Worm (Caenorhabditis elegans) whole organism, young adult: ENCODE results near the gene pkhm-2.

ENCODE experiments used
- B0019.2 ChIP-seq: fragments of 200-800 bp; sonication (Bioruptor generic); conservative IDR thresholded peaks from 2 replicates; pipeline ENCODE4 v1.3.6; 2022; ENCODE audit warnings: missing genetic modification reagents, missing genetic modification characterization, missing compliant biosample characterization
- B0035.1 ChIP-seq: sonication (generic microtip); optimal IDR thresholded peaks from 2 replicates; lab custom pipeline; 2016; ENCODE audit warnings: missing genetic modification characterization, mild to moderate bottlenecking, missing compliant biosample characterization, missing genotype, missing genetic modification reagents
- B0261.1 ChIP-seq: sonication (generic microtip); optimal IDR thresholded peaks from 2 replicates; lab custom pipeline; 2016; ENCODE audit warnings: mild to moderate bottlenecking, missing genetic modification characterization, moderate library complexity, missing compliant biosample characterization
- C17E4.6 ChIP-seq: fragments of 200-800 bp; sonication (Bioruptor generic); IDR thresholded peaks from 2 replicates; pipeline ENCODE4 v1.3.6; 2022; ENCODE audit warnings: missing genetic modification reagents, missing genetic modification characterization, missing compliant biosample characterization
- D2030.7 ChIP-seq: fragments of 200-800 bp; sonication (Bioruptor generic); IDR thresholded peaks from 2 replicates; pipeline ENCODE4 v1.3.6; 2022; ENCODE audit warnings: missing genetic modification reagents, missing genetic modification characterization, missing compliant biosample characterization
- F10E7.11 ChIP-seq: sonication (generic microtip); optimal IDR thresholded peaks from 2 replicates; lab custom pipeline; 2017; ENCODE audit warnings: mild to moderate bottlenecking, missing genetic modification characterization, moderate library complexity, missing compliant biosample characterization
- F33H1.4 ChIP-seq: fragments of 200-800 bp; sonication (Bioruptor generic); IDR thresholded peaks from 2 replicates; pipeline ENCODE4 v1.3.6; 2022; ENCODE audit warnings: missing genetic modification reagents, missing genetic modification characterization, missing compliant biosample characterization
- F37B4.10 ChIP-seq: fragments of 200-800 bp; sonication (Bioruptor generic); IDR thresholded peaks from 2 replicates; pipeline ENCODE4 v1.3.6; 2022; ENCODE audit warnings: missing genetic modification characterization, missing compliant biosample characterization
- F52B5.7 ChIP-seq: sonication (generic microtip); optimal IDR thresholded peaks from 2 replicates; lab custom pipeline; 2016; ENCODE audit warnings: mild to moderate bottlenecking, missing genetic modification characterization, missing compliant biosample characterization
- F55B11.4 ChIP-seq: sonication (generic microtip); optimal IDR thresholded peaks from 2 replicates; lab custom pipeline; 2016; ENCODE audit warnings: missing compliant biosample characterization, missing genetic modification characterization, borderline replicate concordance; ENCODE audit not compliant: insufficient read depth
- K12H6.12 ChIP-seq: fragments of 200-800 bp; sonication (Bioruptor generic); optimal IDR thresholded peaks from 2 replicates; lab custom pipeline; 2018; ENCODE audit warnings: mild to moderate bottlenecking, missing genetic modification characterization, missing compliant biosample characterization
- Y53G8AR.9 ChIP-seq: fragments of 200-800 bp; sonication (Bioruptor generic); conservative IDR thresholded peaks from 2 replicates; pipeline ENCODE4 v1.3.6; 2022; ENCODE audit warnings: missing genetic modification reagents, missing genetic modification characterization, missing compliant biosample characterization
- Y79H2A.3 ChIP-seq: fragments of 200-800 bp; sonication (Bioruptor generic); conservative IDR thresholded peaks from 2 replicates; pipeline ENCODE4 v1.3.6; 2022; ENCODE audit warnings: missing genetic modification reagents, missing genetic modification characterization, missing compliant biosample characterization
- attf-5 ChIP-seq: fragments of 200-800 bp; sonication (Bioruptor generic); optimal IDR thresholded peaks from 2 replicates; lab custom pipeline; 2018; ENCODE audit warnings: mild to moderate bottlenecking, missing genetic modification characterization, missing compliant biosample characterization
- attf-6 ChIP-seq: fragments of 200-800 bp; sonication (Bioruptor generic); IDR thresholded peaks from 2 replicates; pipeline ENCODE4 v1.3.6; 2022; ENCODE audit warnings: missing genetic modification reagents, missing genetic modification characterization, missing compliant biosample characterization
- cebp-1 ChIP-seq, 2 experiments: fragments of 200-800 bp in 1 of 2; sonication (Bioruptor generic) in 1 of 2; sonication (generic microtip) in 1 of 2; IDR thresholded peaks in 1 of 2; optimal IDR thresholded peaks in 1 of 2; 2 replicates each; pipeline versions ENCODE4 v1.3.6 to Lab custom; 2017 to 2022; ENCODE audit warnings: missing compliant biosample characterization in 2 of 2, missing genetic modification characterization in 2 of 2, mild to moderate bottlenecking in 1 of 2, missing genetic modification reagents in 1 of 2, moderate library complexity in 1 of 2
- ceh-91 ChIP-seq: fragments of 200-800 bp; sonication (Bioruptor generic); IDR thresholded peaks from 2 replicates; pipeline ENCODE4 v1.3.6; 2022; ENCODE audit warnings: missing genetic modification reagents, missing genetic modification characterization, missing compliant biosample characterization
- chd-7 ChIP-seq: sonication (generic microtip); optimal IDR thresholded peaks from 2 replicates; lab custom pipeline; 2016; ENCODE audit warnings: mild to moderate bottlenecking, missing genetic modification characterization, moderate library complexity, missing compliant biosample characterization
- dox-1 ChIP-seq: fragments of 200-800 bp; sonication (Bioruptor generic); IDR thresholded peaks from 2 replicates; pipeline ENCODE4 v1.3.6; 2022; ENCODE audit warnings: missing genetic modification reagents, missing genetic modification characterization, missing compliant biosample characterization
- egl-18 ChIP-seq: fragments of 200-800 bp; sonication (Bioruptor generic); IDR thresholded peaks from 2 replicates; pipeline ENCODE4 v1.3.6; 2022; ENCODE audit warnings: missing genetic modification reagents, missing genetic modification characterization, missing compliant biosample characterization
- egl-44 ChIP-seq: fragments of 200-800 bp; sonication (Bioruptor generic); IDR thresholded peaks from 2 replicates; pipeline ENCODE4 v1.3.6; 2022; ENCODE audit warnings: missing genetic modification reagents, missing genetic modification characterization, missing compliant biosample characterization
- him-1 ChIP-seq: sonication (generic microtip); optimal IDR thresholded peaks from 2 replicates; lab custom pipeline; 2016; ENCODE audit warnings: missing genotype, missing genetic modification reagents, missing genetic modification characterization, missing compliant biosample characterization
- hlh-12 ChIP-seq: sonication (generic microtip); optimal IDR thresholded peaks from 2 replicates; lab custom pipeline; 2016; ENCODE audit warnings: missing genetic modification characterization, missing compliant biosample characterization
- hlh-26 ChIP-seq: fragments of 200-800 bp; sonication (Bioruptor generic); conservative IDR thresholded peaks from 2 replicates; pipeline ENCODE4 v1.3.6; 2022; ENCODE audit warnings: missing genetic modification reagents, missing genetic modification characterization, missing compliant biosample characterization
- hmg-1.2 ChIP-seq: fragments of 200-800 bp; sonication (Bioruptor generic); IDR thresholded peaks from 2 replicates; pipeline ENCODE4 v1.3.6; 2022; ENCODE audit warnings: missing genetic modification reagents, missing genetic modification characterization, missing compliant biosample characterization
- lin-35 ChIP-seq, 3 experiments: fragments of 150-350 bp in 2 of 3; sonication (generic microtip) in 1 of 3; optimal IDR thresholded peaks; 2 replicates each; lab custom pipeline; 2014 to 2018; ENCODE audit warnings: missing biosample characterization in 3 of 3, missing genetic modification characterization in 3 of 3, missing genetic modification reagents in 3 of 3
- mcd-1 ChIP-seq: fragments of 200-800 bp; sonication (Bioruptor generic); IDR thresholded peaks from 2 replicates; pipeline ENCODE4 v1.3.6; 2022; ENCODE audit warnings: missing genetic modification reagents, missing genetic modification characterization, missing compliant biosample characterization
- mel-28 ChIP-seq: sonication (generic microtip); optimal IDR thresholded peaks from 2 replicates; lab custom pipeline; 2016; ENCODE audit warnings: borderline replicate concordance, mild to moderate bottlenecking, missing genetic modification characterization, missing compliant biosample characterization
- nfyb-1 ChIP-seq: fragments of 200-800 bp; sonication (Bioruptor generic); IDR thresholded peaks from 2 replicates; pipeline ENCODE4 v1.3.6; 2022; ENCODE audit warnings: missing genetic modification reagents, missing genetic modification characterization, missing compliant biosample characterization
- nhr-179 ChIP-seq: sonication (generic microtip); optimal IDR thresholded peaks from 2 replicates; lab custom pipeline; 2016; ENCODE audit warnings: mild to moderate bottlenecking, missing genetic modification characterization, missing compliant biosample characterization
- nhr-27 ChIP-seq: fragments of 200-800 bp; sonication (Bioruptor generic); optimal IDR thresholded peaks from 2 replicates; lab custom pipeline; 2018; ENCODE audit warnings: mild to moderate bottlenecking, missing genetic modification characterization, moderate library complexity, missing compliant biosample characterization
- rcor-1 ChIP-seq: fragments of 200-800 bp; sonication (Bioruptor generic); IDR thresholded peaks from 2 replicates; pipeline ENCODE4 v1.3.6; 2022; ENCODE audit warnings: missing genetic modification reagents, missing genetic modification characterization, missing compliant biosample characterization
- sea-2 ChIP-seq: fragments of 200-800 bp; sonication (Bioruptor generic); IDR thresholded peaks from 2 replicates; pipeline ENCODE4 v1.3.6; 2022; ENCODE audit warnings: missing genetic modification characterization, missing compliant biosample characterization
- snpc-3.4 ChIP-seq: sonication (generic microtip); optimal IDR thresholded peaks from 2 replicates; lab custom pipeline; 2017; ENCODE audit warnings: missing genetic modification characterization, mild to moderate bottlenecking, missing compliant biosample characterization, antibody characterized with exemption, moderate library complexity, missing genotype, missing genetic modification reagents
- sptf-2 ChIP-seq: fragments of 200-800 bp; sonication (Bioruptor generic); optimal IDR thresholded peaks from 2 replicates; lab custom pipeline; 2018; ENCODE audit warnings: mild to moderate bottlenecking, missing genetic modification characterization, missing compliant biosample characterization
- tbx-9 ChIP-seq: sonication (generic microtip); optimal IDR thresholded peaks from 2 replicates; lab custom pipeline; 2016; ENCODE audit warnings: borderline replicate concordance, missing genetic modification characterization, inconsistent platforms, missing compliant biosample characterization
- tlf-1 ChIP-seq: fragments of 200-800 bp; sonication (Bioruptor generic); optimal IDR thresholded peaks from 2 replicates; lab custom pipeline; 2018; ENCODE audit warnings: mild to moderate bottlenecking, missing genetic modification characterization, missing compliant biosample characterization
- unc-130 ChIP-seq: sonication (generic microtip); optimal IDR thresholded peaks from 2 replicates; lab custom pipeline; 2016; ENCODE audit warnings: missing genetic modification reagents, missing genetic modification characterization, missing compliant biosample characterization
- ztf-18 ChIP-seq: sonication (generic microtip); optimal IDR thresholded peaks from 2 replicates; lab custom pipeline; 2016; ENCODE audit warnings: missing genotype, mild to moderate bottlenecking, missing genetic modification characterization, missing compliant biosample characterization
- ztf-26 ChIP-seq: sonication (generic microtip); optimal IDR thresholded peaks from 2 replicates; lab custom pipeline; 2017; ENCODE audit warnings: missing genetic modification characterization, missing compliant biosample characterization

Gene pkhm-2

DNA sequence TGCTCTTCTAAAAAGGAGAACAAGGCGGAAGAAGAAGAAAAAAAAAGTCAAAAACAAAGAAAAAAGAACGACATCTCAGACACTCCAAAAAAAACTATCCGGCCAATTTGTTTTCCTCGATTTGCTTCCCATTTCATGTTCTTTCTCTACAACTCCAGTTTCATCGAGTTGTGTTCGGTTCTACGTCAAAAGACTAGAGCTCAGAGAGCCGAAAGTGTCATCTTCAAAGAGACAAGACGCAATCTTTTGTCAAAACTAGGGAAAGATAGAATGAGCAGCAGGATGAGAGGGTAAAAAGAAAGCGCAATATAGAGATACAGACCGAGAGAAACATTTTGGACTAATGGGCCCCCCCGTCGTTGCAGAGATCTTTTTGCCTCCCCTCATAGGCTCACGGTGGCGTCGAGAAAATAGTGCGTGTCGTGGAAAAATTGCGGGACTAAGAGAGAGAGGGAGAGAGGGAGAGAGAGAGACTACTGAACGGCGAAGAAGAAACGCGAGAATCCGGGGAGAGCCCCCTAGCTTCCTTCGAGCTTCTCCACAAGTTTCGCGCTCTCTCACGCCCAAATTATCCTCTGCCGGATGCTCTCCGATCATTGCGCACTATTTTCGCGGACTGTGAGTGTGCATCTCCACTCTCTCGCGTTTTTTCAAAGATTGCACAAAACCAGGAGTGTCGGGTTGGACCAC, 7.9 kb upstream of the pkhm-2 start (continued):
- TF ChIP-seq F55B11.4 (tag; lab: Kevin White, UChicago) (no peak), F10E7.11 (no peak), K12H6.12 (tag; lab: Kevin White, UChicago) (peak; percentile 41), B0019.2 (GFP tag; lab: Robert Waterston, UW) (no peak), attf-5 (GFP tag; lab: Kevin White, UChicago) (peak; percentile 23), mcd-1 (GFP tag; lab: Robert Waterston, UW) (peak; percentile 24; the same call in 1 of the 2 replicates), rcor-1 (GFP tag; lab: Robert Waterston, UW) (no peak), ztf-18 (tag; lab: Kevin White, UChicago) (no peak), nhr-179 (no peak), F52B5.7 (peak; percentile 40), nfyb-1 (0 out of 2 replicates have a peak, but pooled peaks have one; percentile 19), chd-7 (tag; lab: Kevin White, UChicago) (peak; percentile 20), lin-35 (GFP tag; optimal IDR thresholded peaks at IDR 0.05; lab: Kevin White, UChicago) (peak in 1 of 3 experiments; percentile 43), dox-1 (GFP tag; lab: Robert Waterston, UW) (peak; percentile 32; the same call in 1 of the 2 replicates), F37B4.10 (no peak), cebp-1 (GFP tag; IDR thresholded peaks at IDR 0.05; lab: Robert Waterston, UW) (no peak), cebp-1 (tag; optimal IDR thresholded peaks at IDR 0.05; lab: Kevin White, UChicago) (peak; percentile 68), Y79H2A.3 (GFP tag; lab: Robert Waterston, UW) (no peak), hlh-12 (no peak), C17E4.6 (no peak)

DNA sequence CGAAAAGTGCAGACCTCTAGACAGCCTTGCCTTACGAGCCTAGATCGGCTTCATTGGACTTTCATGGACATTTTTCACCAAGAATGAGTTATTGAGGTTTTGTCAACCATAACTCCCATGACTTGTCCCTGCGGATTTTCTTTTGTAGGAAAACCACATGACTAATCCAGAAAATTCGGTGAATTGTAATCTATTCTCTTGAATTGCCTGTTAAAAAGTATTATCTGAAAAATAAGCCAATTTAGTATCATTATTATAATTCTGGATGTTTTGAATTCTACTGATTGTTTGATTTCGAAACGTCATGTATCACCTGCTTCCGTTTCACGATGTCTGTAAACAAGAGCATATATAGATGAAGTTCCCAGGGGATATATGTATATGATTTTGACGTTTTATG, 7.2 kb upstream of the pkhm-2 start:
- TF ChIP-seq Y53G8AR.9 (GFP tag; lab: Robert Waterston, UW) (no peak), sea-2 (GFP tag; lab: Robert Waterston, UW) (no peak), F10E7.11 (no peak), B0261.1 (tag; lab: Kevin White, UChicago) (no peak), tbx-9 (no peak), F52B5.7 (no peak), B0035.1 (tag; lab: Kevin White, UChicago) (no peak), him-1 (tag; lab: Kevin White, UChicago) (no peak), D2030.7 (no peak), unc-130 (no peak), ztf-26 (tag; lab: Kevin White, UChicago) (no peak), hlh-26 (GFP tag; lab: Robert Waterston, UW) (no peak), F33H1.4 (no peak)

DNA sequence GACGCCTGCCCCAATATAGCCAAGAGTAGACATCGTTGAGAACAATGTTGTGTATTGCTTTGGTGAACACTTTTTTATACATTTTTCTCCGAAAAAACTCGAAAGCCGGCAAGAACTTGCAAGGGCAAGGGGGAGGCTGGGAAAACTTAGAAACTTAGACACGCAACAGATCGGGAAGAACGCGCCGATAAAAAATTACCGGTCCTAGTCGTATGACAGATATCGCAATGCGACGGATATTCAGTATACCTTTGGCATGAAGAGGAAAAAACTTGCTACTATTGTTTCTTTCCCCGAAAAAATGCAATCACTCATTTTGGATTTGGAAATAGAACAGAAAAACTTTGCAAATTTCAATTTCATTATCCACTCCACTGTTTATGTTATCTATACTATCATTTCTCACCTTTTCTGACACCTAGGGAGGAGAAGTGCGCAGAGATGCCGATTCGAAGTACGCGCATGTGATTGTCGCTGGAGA, 4.8 kb downstream of the pkhm-2 start, which contains the start of gene col-41:
Gene col-41, minus strand, starts transcription at position 51 of the 481 bp plus-strand sequence.
- TF ChIP-seq Y53G8AR.9 (GFP tag; lab: Robert Waterston, UW) (no peak), hmg-1.2 (GFP tag; lab: Robert Waterston, UW) (no peak), egl-44 (GFP tag; lab: Robert Waterston, UW) (no peak), egl-18 (GFP tag; lab: Robert Waterston, UW) (no peak), D2030.7 (no peak), snpc-3.4 (no peak), ceh-91 (GFP tag; lab: Robert Waterston, UW) (no peak), nhr-27 (tag; lab: Kevin White, UChicago) (no peak), tlf-1 (GFP tag; lab: Kevin White, UChicago) (no peak), attf-6 (no peak), mel-28 (no peak), sptf-2 (GFP tag; lab: Kevin White, UChicago) (no peak), chd-7 (tag; lab: Kevin White, UChicago) (no peak), tbx-9 (no peak)
